Worm (Caenorhabditis elegans) whole organism, L3 larva: ENCODE measurements around the gene nspb-7.

Source experiments
- aly-2 ChIP-seq: fragments of 150-350 bp; optimal IDR thresholded peaks from 2 replicates; lab custom pipeline; 2014; ENCODE audit warnings: missing biosample characterization, missing genetic modification characterization
- ama-1 ChIP-seq: fragments of 150-350 bp; optimal IDR thresholded peaks from 2 replicates; lab custom pipeline; 2018
- fkh-10 ChIP-seq: sonication (generic microtip); optimal IDR thresholded peaks from 2 replicates; lab custom pipeline; 2017; ENCODE audit warnings: missing biosample characterization, missing genetic modification reagents, missing genetic modification characterization
- nhr-11 ChIP-seq: fragments of 150-350 bp; optimal IDR thresholded peaks from 2 replicates; lab custom pipeline; 2014; ENCODE audit warnings: missing biosample characterization, missing genetic modification characterization
- nhr-12 ChIP-seq: fragments of 150-350 bp; optimal IDR thresholded peaks from 2 replicates; lab custom pipeline; 2014; ENCODE audit warnings: missing biosample characterization, missing genetic modification characterization
- unc-62 ChIP-seq: fragments of 150-350 bp; sonication (generic microtip); optimal IDR thresholded peaks from 4 replicates; lab custom pipeline; 2014; ENCODE audit warnings: missing biosample characterization, missing genetic modification reagents, missing genetic modification characterization

ce11 chrII:14591699-14592098 lies 13.6 kb downstream of the nspb-7 start, which contains the start of gene C01G12.7:
- TF ChIP-seq fkh-10 (GFP tag; lab: Kevin White, UChicago) (no peak), unc-62 (GFP tag; lab: Kevin White, UChicago) (no peak), ama-1 (lab: Kevin White, UChicago) (no peak), nhr-11 (tag; lab: Kevin White, UChicago) (peak; percentile 11), aly-2 (tag; lab: Kevin White, UChicago) (no peak), nhr-12 (tag; lab: Kevin White, UChicago) (no peak)
